Fruit fly (Drosophila melanogaster) whole organism, embryonic: ENCODE data around the gene Ypel.

Source experiments
- CG7963 ChIP-seq: fragments of 200-800 bp; sonication (Bioruptor generic); IDR thresholded peaks from 3 replicates; pipeline ENCODE4 v1.3.6; 2022; ENCODE audit warnings: missing biosample characterization, missing genetic modification characterization; ENCODE audit not compliant: partially characterized antibody
- Ssrp ChIP-seq: fragments of 200-800 bp; sonication (Bioruptor generic); optimal IDR thresholded peaks from 2 replicates; lab custom pipeline; 2018; ENCODE audit warnings: missing biosample characterization, mild to moderate bottlenecking, missing genetic modification characterization, moderate library complexity
- psq ChIP-seq: fragments of 200-800 bp; sonication (Bioruptor generic); optimal IDR thresholded peaks from 2 replicates; lab custom pipeline; 2017; ENCODE audit warnings: missing biosample characterization, missing genetic modification characterization

DNA sequence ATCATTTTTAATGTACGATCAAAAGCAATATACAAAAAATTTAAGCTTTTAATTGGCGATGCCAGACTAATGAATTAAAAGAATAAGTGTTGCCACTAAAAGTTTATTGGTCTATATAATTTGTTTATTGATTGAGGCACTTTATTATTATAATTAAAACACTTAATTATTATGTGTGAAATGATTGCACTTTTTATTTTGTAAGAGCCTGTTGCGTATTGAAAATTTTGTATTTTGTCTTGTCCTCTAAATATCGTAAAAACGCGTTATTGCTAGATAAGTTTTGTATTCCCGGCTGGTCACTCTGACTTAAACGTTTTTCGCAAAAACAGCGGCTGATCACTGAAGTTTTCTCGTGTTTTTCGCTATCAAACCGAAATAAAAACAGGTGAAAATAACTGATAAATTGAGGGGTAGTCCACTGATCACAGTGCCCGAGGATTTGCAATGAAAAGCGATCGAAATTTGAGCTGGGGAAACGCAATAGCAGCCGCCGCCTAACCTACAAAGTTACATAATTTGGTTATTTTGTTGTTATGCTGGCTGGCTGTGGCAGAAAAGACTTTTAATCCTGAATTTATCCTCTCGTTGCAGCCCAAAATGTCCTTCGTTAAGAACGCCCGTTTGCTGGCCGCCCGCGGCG is 634 bp upstream of the Ypel start, which contains the start of gene ATPsyndelta:
- TF ChIP-seq Ssrp: no peak
- no peak for TF ChIP-seq CG7963 (GFP tag; lab: Robert Waterston, UW)
- no peak for TF ChIP-seq psq (GFP tag; lab: Kevin White, UChicago)
